Fruit fly (Drosophila melanogaster): ENCODE data around the gene fz2.

The fz2 gene

DNA sequence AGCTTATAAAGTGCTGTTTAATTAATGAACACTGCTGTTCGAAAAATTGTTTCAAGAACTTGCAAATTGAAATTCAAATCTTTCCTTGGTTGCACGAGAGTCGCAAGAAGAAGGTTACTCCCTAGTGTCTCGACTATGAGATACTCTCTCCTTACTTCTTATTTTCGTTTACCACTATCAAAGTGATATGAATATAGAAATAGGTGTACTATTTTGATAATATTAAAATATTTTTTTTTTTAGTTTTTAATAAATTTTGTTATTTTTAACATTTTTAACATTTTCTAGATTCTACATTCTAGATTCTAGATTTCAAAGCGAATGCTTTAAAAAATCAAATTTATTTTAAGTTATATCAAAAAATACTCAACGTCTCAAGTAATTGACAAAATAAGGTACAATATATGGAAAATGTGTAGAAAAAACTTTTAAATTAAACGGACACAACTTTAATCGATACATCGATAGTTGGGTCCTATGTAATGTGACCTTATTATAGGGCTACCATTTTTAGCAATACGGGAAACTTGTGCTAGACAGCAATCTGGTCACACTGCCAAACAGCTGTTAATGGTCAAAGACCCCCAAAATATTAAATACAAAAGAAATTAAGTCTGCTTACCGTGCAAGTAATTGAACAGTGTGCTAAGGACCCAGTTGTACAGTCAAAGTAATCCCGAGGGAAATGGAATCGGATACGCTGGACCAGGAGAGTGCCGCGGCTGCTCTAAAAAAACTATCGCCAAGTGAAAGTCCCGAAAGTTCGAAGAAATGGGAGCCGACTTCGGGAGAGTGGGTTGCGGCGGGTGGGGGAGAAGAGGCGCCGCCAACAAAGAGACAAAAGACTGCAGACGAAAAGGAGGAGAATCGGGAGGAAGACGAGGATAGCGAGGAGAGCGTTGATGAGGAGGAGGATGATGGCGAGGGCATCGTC is 142.8 kb downstream of the fz2 start, which contains the start of gene MESR6 (continued):
- TF ChIP-seq CG2116 (GFP tag; optimal IDR thresholded peaks at IDR 0.05), result peak; percentile 71
- TF ChIP-seq CG9727 (GFP tag; optimal IDR thresholded peaks at IDR 0.05), result peak; percentile 58
- TF ChIP-seq E2f1 (GFP tag; IDR thresholded peaks at IDR 0.05), result peak; percentile 46; the same call in 1 of the 2 replicates
- TF ChIP-seq Hr51 (GFP tag; optimal IDR thresholded peaks at IDR 0.05), result peak in 1 of 2 experiments; percentile 61
- TF ChIP-seq lov (optimal IDR thresholded peaks at IDR 0.05), result no peak
- no peak for TF ChIP-seq lov (GFP tag; IDR thresholded peaks at IDR 0.05)
- TF ChIP-seq CG18011 (GFP tag; optimal IDR thresholded peaks at IDR 0.05), result no peak
- peak; percentile 22 for TF ChIP-seq CG17829 (tag; optimal IDR thresholded peaks at IDR 0.05)
- TF ChIP-seq seq (GFP tag; IDR thresholded peaks at IDR 0.05), result no peak; the same call in 1 of the 2 replicates
- no peak for TF ChIP-seq p53 (GFP tag; optimal IDR thresholded peaks at IDR 0.05)
- no peak for TF ChIP-seq lola (GFP tag; optimal IDR thresholded peaks at IDR 0.05)
- peak; percentile 52 for TF ChIP-seq CG10267 (tag; optimal IDR thresholded peaks at IDR 0.05)
- no peak for TF ChIP-seq Oaz (GFP tag; IDR thresholded peaks at IDR 0.05)
- no peak for TF ChIP-seq CG10431 (GFP tag; optimal IDR thresholded peaks at IDR 0.05)
- TF ChIP-seq Sox100B (GFP tag; optimal IDR thresholded peaks at IDR 0.05), result peak; percentile 31
- TF ChIP-seq Jarid2 (GFP tag; optimal IDR thresholded peaks at IDR 0.05), result no peak
- TF ChIP-seq pho (GFP tag; optimal IDR thresholded peaks at IDR 0.05), result no peak
- no peak for TF ChIP-seq slou (GFP tag; optimal IDR thresholded peaks at IDR 0.05)
- no peak for TF ChIP-seq az2 (GFP tag; optimal IDR thresholded peaks at IDR 0.05)
- no peak for TF ChIP-seq kni (GFP tag; optimal IDR thresholded peaks at IDR 0.05)
- TF ChIP-seq Lim3 (GFP tag; IDR thresholded peaks at IDR 0.05), result no peak
- TF ChIP-seq HLHmδ (GFP tag; optimal IDR thresholded peaks at IDR 0.05), result no peak

DNA sequence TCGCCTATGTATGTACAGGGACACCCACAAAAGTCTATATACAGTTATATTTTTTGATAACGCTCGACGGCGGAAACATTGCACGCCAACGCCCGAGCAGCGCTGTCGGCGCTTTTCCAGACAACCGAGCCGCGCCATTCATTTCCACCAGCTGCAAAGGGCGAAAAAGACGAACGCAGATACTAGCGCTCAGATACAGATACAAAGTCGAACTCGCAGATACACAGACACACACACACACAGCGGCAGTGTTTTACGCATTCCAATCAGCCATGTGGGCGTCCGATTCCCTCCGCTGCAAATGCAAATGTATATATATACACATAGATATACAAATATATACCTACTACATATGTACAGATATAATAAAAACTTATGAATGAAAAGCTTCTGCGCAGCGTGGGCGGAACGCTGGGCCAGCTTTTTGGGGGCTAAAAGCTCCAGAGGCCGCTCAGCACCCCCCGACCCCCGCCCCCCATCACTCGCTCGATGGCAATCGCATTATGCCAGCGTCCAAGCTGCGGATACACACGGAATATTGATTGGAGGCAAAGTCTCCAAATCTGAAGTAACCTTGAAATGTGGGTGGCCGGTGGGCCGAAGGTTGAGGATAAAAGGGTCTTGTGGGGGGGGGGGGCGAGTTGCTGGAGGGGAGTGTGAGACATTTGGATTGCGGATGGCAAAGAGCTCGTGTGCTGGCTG is 143.6 kb downstream of the fz2 start:
- TF ChIP-seq Nf-YC (tag; optimal IDR thresholded peaks at IDR 0.05) (peak; percentile 31), ap (GFP tag; IDR thresholded peaks at IDR 0.05) (no peak), H15 (GFP tag; IDR thresholded peaks at IDR 0.05) (no peak), en (GFP tag; optimal IDR thresholded peaks at IDR 0.05) (no peak), luna (GFP tag; optimal IDR thresholded peaks at IDR 0.05) (no peak), org-1 (GFP tag; optimal IDR thresholded peaks at IDR 0.05) (no peak), Chrac-16 (GFP tag; optimal IDR thresholded peaks at IDR 0.05) (no peak), CG13287 (GFP tag; IDR thresholded peaks at IDR 0.05; ENCODE audit: partially characterized antibody) (peak; percentile 37; the same call in 1 of the 2 replicates), twi (tag; optimal IDR thresholded peaks at IDR 0.05) (peak; percentile 7), CG5245 (GFP tag; optimal IDR thresholded peaks at IDR 0.05) (no peak), Atf3 (GFP tag; optimal IDR thresholded peaks at IDR 0.05) (no peak), Dip2 (GFP tag; IDR thresholded peaks at IDR 0.05) (no peak), CG3726 (GFP tag; IDR thresholded peaks at IDR 0.05) (no peak), D19A (tag; optimal IDR thresholded peaks at IDR 0.05) (no peak), pfk (GFP tag; optimal IDR thresholded peaks at IDR 0.05) (no peak), CG15011 (GFP tag; optimal IDR thresholded peaks at IDR 0.05) (no peak), ranshi (GFP tag; IDR thresholded peaks at IDR 0.05) (no peak), CG18599 (GFP tag; optimal IDR thresholded peaks at IDR 0.05) (no peak), Dek (tag; optimal IDR thresholded peaks at IDR 0.05) (no peak), sens-2 (GFP tag; IDR thresholded peaks at IDR 0.05) (no peak), Dp (GFP tag; optimal IDR thresholded peaks at IDR 0.05) (no peak), rib (GFP tag; IDR thresholded peaks at IDR 0.05) (no peak), CG15479 (GFP tag; optimal IDR thresholded peaks at IDR 0.05) (no peak), mld (GFP tag; IDR thresholded peaks at IDR 0.05; ENCODE audit: partially characterized antibody) (no peak), Neu2 (GFP tag; optimal IDR thresholded peaks at IDR 0.05; ENCODE audit: borderline replicate concordance) (no peak), cwo (GFP tag; optimal IDR thresholded peaks at IDR 0.05) (peak; percentile 81)
